Worm (Caenorhabditis elegans): ENCODE data around the gene nstp-8.

The nstp-8 gene

DNA sequence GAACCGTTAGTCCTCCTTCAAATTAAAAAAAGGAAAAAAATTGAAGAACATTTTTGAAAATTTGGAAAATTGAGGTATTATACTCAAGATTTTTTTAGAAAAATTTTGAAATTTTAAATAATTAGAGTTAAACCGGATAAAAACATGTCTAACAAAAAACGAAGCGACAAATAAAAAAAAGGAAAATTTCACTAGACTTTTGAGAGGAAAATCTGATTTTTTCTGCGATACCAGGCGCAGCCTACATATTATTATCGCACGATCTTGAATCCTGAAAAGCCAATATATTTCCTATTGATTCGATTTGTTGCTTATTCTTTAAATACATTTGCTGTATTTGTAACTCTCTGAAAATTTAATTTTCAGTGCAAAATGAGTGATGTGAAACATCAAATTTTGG lies at the start of gene nstp-8:
Gene nstp-8 (plus strand): TSS at position 301 of the 400 bp plus-strand sequence.
- no peak for TF ChIP-seq ceh-9 (tag; optimal IDR thresholded peaks at IDR 0.05)

DNA sequence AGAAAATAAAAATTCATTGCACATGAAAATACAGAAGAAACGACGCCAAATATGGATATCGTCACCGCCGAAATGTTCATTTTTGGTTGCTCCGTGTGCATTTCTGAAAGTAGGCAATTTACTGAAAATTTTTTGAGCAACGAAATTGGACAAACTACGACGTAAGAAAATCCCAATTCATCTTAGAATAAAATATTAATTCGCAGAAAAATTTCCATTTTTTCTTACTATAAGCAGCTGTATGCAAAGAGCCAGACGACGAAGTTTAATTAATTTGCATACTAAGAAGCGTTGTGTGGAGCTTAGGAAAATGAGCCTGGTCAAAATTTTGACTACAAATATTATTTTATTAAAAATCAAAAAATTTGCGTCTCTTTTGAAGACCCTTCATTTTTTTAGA lies 48.8 kb upstream of the nstp-8 start, which contains the start of gene srbc-19:
Gene srbc-19 (minus strand): TSS at position 101 of the 400 bp plus-strand sequence.
- TF ChIP-seq nhr-43 (tag; optimal IDR thresholded peaks at IDR 0.05; ENCODE audit: poor library complexity, severe bottlenecking) (no peak), pqm-1 (tag; optimal IDR thresholded peaks at IDR 0.05) (no peak)

DNA sequence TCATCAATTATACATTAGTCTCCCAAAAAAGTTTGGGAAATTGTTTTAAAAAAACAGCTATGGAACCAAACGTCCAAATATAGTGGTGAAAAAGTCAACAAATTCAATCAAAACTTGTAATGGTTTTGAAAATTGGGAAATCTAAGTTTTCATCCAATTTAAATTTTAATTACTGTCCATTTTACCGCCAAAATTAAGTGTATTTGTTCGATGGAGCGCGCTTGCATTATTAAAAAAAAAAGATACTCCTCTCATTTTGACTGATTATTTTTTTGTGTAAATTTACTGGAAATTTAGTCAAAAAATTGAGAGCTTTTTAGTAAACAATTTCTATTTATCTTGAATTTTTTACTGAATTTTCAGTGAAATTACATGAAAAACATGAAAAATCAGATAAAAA lies 41.0 kb upstream of the nstp-8 start:
- TF ChIP-seq ama-1 (optimal IDR thresholded peaks at IDR 0.05), result no peak
- TF ChIP-seq R02D3.7 (tag; optimal IDR thresholded peaks at IDR 0.05), result no peak
- TF ChIP-seq sea-2 (GFP tag; optimal IDR thresholded peaks at IDR 0.05), result no peak
- no peak for TF ChIP-seq lin-15B (tag; optimal IDR thresholded peaks at IDR 0.05)
- no peak for TF ChIP-seq ZK546.5 (tag; optimal IDR thresholded peaks at IDR 0.05)
- no peak for TF ChIP-seq mml-1 (tag; optimal IDR thresholded peaks at IDR 0.05)
- TF ChIP-seq nhr-28 (tag; optimal IDR thresholded peaks at IDR 0.05), result no peak
- TF ChIP-seq nhr-76 (tag; optimal IDR thresholded peaks at IDR 0.05), result no peak
- no peak for TF ChIP-seq ceh-9 (tag; optimal IDR thresholded peaks at IDR 0.05)
- TF ChIP-seq ztf-11 (tag; optimal IDR thresholded peaks at IDR 0.05), result no peak
- no peak for TF ChIP-seq fos-1 (tag; optimal IDR thresholded peaks at IDR 0.05)
- TF ChIP-seq skn-1 (tag; optimal IDR thresholded peaks at IDR 0.05), result no peak
- no peak for TF ChIP-seq unc-62 (GFP tag; optimal IDR thresholded peaks at IDR 0.05)
- TF ChIP-seq nhr-77 (tag; optimal IDR thresholded peaks at IDR 0.05), result no peak
- TF ChIP-seq unc-39 (tag; optimal IDR thresholded peaks at IDR 0.05), result no peak

DNA sequence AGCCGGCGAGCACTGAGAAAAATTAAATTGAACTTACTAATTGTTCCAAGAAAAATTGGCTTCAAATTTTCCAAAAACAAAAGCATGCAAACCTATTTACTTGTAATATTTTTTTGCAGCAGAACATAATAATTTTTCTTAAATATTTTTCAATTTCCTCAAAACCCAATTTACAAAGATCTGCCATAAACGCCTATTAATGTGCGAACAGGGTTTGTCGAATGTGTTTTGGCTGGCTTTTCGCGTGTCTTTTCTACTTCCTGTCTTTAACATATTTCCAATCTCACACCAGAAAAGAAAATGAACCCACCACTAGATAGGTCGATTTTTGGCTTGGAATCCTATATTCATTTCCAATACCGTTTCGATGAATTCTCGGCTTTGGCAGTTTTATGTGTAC lies 40.2 kb upstream of the nstp-8 start, which contains the start of gene C45H4.18:
Gene C45H4.18 (plus strand): TSS at position 301 of the 400 bp plus-strand sequence.
- TF ChIP-seq elt-1 (tag; optimal IDR thresholded peaks at IDR 0.05), result no peak
- no peak for TF ChIP-seq lsy-12 (tag; optimal IDR thresholded peaks at IDR 0.05)
- no peak for TF ChIP-seq eor-1 (tag; optimal IDR thresholded peaks at IDR 0.05)
- no peak for TF ChIP-seq skn-1 (tag; optimal IDR thresholded peaks at IDR 0.05)
- no peak for TF ChIP-seq nhr-76 (tag; optimal IDR thresholded peaks at IDR 0.05)
- TF ChIP-seq lin-15B (tag; optimal IDR thresholded peaks at IDR 0.05), result no peak
- TF ChIP-seq snpc-4 (tag; optimal IDR thresholded peaks at IDR 0.05), result no peak
- TF ChIP-seq ceh-28 (tag; optimal IDR thresholded peaks at IDR 0.05), result no peak
- TF ChIP-seq mml-1 (tag; optimal IDR thresholded peaks at IDR 0.05), result no peak
- TF ChIP-seq nhr-12 (tag; optimal IDR thresholded peaks at IDR 0.05), result no peak

DNA sequence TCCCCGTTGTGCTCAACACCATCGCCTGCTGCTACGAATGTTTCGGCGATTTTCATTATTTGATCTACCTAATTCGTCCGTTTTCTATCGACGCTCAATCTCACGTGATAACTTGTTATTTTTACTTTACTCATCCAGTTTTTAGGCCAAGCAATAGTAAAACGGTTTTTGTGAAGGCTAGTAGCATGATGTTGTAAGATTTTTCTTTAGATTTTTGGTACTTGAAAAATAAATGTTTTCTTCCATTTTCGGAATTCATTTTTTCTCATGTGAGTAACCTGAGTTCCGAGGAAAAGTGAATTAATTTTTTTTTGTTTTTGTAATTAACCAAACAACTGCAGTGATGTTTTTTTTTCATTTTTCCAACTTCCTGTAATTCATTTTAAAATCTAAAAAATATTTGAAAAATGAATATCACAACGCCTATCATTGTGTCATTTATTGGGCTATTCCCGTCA lies 38.1 kb upstream of the nstp-8 start, which contains the start of gene srbc-17:
Gene srbc-17 (plus strand): TSS at position 408 of the 458 bp plus-strand sequence.
- TF ChIP-seq daf-12 (tag; optimal IDR thresholded peaks at IDR 0.05) (no peak), ceh-9 (tag; optimal IDR thresholded peaks at IDR 0.05) (no peak), elt-3 (tag; optimal IDR thresholded peaks at IDR 0.05) (no peak), nhr-76 (tag; optimal IDR thresholded peaks at IDR 0.05) (no peak), nhr-25 (tag; optimal IDR thresholded peaks at IDR 0.05) (no peak), tbx-2 (tag; optimal IDR thresholded peaks at IDR 0.05) (no peak), lin-39 (tag; optimal IDR thresholded peaks at IDR 0.05) (no peak), sea-2 (GFP tag; optimal IDR thresholded peaks at IDR 0.05) (no peak), snpc-4 (tag; optimal IDR thresholded peaks at IDR 0.05) (no peak), nhr-23 (tag; optimal IDR thresholded peaks at IDR 0.05) (no peak), zag-1 (tag; optimal IDR thresholded peaks at IDR 0.05) (no peak), elt-2 (tag; optimal IDR thresholded peaks at IDR 0.05) (no peak)

DNA sequence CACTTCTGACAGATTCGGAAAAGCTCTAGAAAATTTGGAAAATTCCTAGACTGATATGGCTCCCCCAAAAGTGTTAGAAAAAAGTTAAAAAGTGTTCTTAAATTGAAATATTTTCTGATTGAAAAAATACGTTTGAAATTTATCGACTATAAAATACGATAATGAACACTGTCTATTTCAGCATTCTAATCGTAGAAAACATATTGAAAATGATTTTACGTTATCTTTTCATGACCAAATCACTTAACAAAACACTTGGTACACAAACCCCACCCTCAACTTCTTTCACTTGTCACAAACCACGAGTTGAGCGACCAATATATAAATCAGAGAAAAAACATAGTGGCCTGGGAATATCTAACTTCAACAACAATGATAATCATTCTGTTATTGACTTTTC lies 36.2 kb upstream of the nstp-8 start, which contains the start of gene cyp-33C1:
Gene cyp-33C1 (plus strand): TSS at position 301 of the 400 bp plus-strand sequence.
- no peak for TF ChIP-seq mdl-1 (tag; optimal IDR thresholded peaks at IDR 0.05)
- no peak for TF ChIP-seq nhr-12 (tag; optimal IDR thresholded peaks at IDR 0.05)
- TF ChIP-seq nhr-25 (tag; optimal IDR thresholded peaks at IDR 0.05), result no peak
- no peak for TF ChIP-seq fos-1 (tag; optimal IDR thresholded peaks at IDR 0.05)
- TF ChIP-seq unc-39 (tag; optimal IDR thresholded peaks at IDR 0.05), result no peak
- TF ChIP-seq ztf-11 (tag; optimal IDR thresholded peaks at IDR 0.05), result no peak
- TF ChIP-seq ztf-4 (tag; optimal IDR thresholded peaks at IDR 0.05), result no peak
- TF ChIP-seq lin-15B (tag; optimal IDR thresholded peaks at IDR 0.05), result no peak
- TF ChIP-seq nhr-28 (tag; optimal IDR thresholded peaks at IDR 0.05), result no peak

All from whole organism, L3 larva.